Worm (Caenorhabditis elegans): ENCODE results near the gene nol-9.

ce11 chrIV:13380506-13380905, 41.8 kb upstream of the nol-9 start:
- TF ChIP-seq elt-3 (tag; optimal IDR thresholded peaks at IDR 0.05), result no peak
- no peak for TF ChIP-seq unc-62 (GFP tag; optimal IDR thresholded peaks at IDR 0.05)
- TF ChIP-seq lsy-2 (tag; optimal IDR thresholded peaks at IDR 0.05), result no peak
- TF ChIP-seq pha-4 (tag; optimal IDR thresholded peaks at IDR 0.05), result no peak
- TF ChIP-seq M03D4.4 (tag; optimal IDR thresholded peaks at IDR 0.05), result no peak
- no peak for TF ChIP-seq ztf-11 (tag; optimal IDR thresholded peaks at IDR 0.05)
- no peak for TF ChIP-seq nhr-2 (tag; optimal IDR thresholded peaks at IDR 0.05)
- TF ChIP-seq unc-39 (tag; optimal IDR thresholded peaks at IDR 0.05), result no peak
- TF ChIP-seq tbx-8 (GFP tag; optimal IDR thresholded peaks at IDR 0.05), result no peak
- TF ChIP-seq snpc-4 (tag; optimal IDR thresholded peaks at IDR 0.05), result no peak
- TF ChIP-seq lin-13 (tag; optimal IDR thresholded peaks at IDR 0.05), result no peak
- TF ChIP-seq elt-1 (tag; optimal IDR thresholded peaks at IDR 0.05; ENCODE audit: borderline replicate concordance, insufficient read depth), result no peak
- TF ChIP-seq nhr-76 (tag; optimal IDR thresholded peaks at IDR 0.05), result no peak
